Worm (Caenorhabditis elegans) whole organism, L2 larva: ENCODE measurements around the gene srt-14.
"Not testable (repeated sequence)": the region's sequence is repeated elsewhere in the genome, so short reads cannot be mapped to it uniquely, and the experiment has no call there.

Source experiments
- R02D3.7 ChIP-seq: fragments of 150-350 bp; optimal IDR thresholded peaks from 2 replicates; lab custom pipeline; 2014; ENCODE audit warnings: missing biosample characterization, missing genetic modification characterization
- Y55F3AM.14 ChIP-seq: fragments of 200-800 bp; sonication (Bioruptor generic); optimal IDR thresholded peaks from 2 replicates; lab custom pipeline; 2018; ENCODE audit warnings: mild to moderate bottlenecking, missing genetic modification characterization, missing compliant biosample characterization
- aly-2 ChIP-seq: fragments of 150-350 bp; optimal IDR thresholded peaks from 2 replicates; lab custom pipeline; 2014; ENCODE audit warnings: missing biosample characterization, missing genetic modification characterization
- ama-1 ChIP-seq: fragments of 150-350 bp; optimal IDR thresholded peaks from 2 replicates; lab custom pipeline; 2018; ENCODE audit warnings: inconsistent platforms
- blmp-1 ChIP-seq: sonication (generic microtip); optimal IDR thresholded peaks from 2 replicates; lab custom pipeline; 2017; ENCODE audit warnings: missing genetic modification characterization, mild to moderate bottlenecking, missing compliant biosample characterization, antibody characterized with exemption, moderate library complexity; ENCODE audit not compliant: insufficient read depth
- egl-27 ChIP-seq: sonication (generic microtip); optimal IDR thresholded peaks from 3 replicates; lab custom pipeline; 2017; ENCODE audit warnings: missing biosample characterization, missing genetic modification reagents, missing genetic modification characterization
- elt-3 ChIP-seq: sonication (generic microtip); optimal IDR thresholded peaks from 2 replicates; lab custom pipeline; 2017; ENCODE audit warnings: missing biosample characterization, missing genetic modification characterization
- fos-1 ChIP-seq: fragments of 150-350 bp; optimal IDR thresholded peaks from 2 replicates; lab custom pipeline; 2014; ENCODE audit warnings: missing biosample characterization, missing genetic modification characterization
- gmeb-1 ChIP-seq: fragments of 150-350 bp; optimal IDR thresholded peaks from 2 replicates; lab custom pipeline; 2014; ENCODE audit warnings: missing biosample characterization, missing genetic modification characterization
- lin-11 ChIP-seq: fragments of 150-350 bp; sonication (generic microtip); optimal IDR thresholded peaks from 2 replicates; lab custom pipeline; 2014; ENCODE audit warnings: missing biosample characterization, missing genetic modification characterization, inconsistent platforms, mixed read lengths
- lin-13 ChIP-seq: fragments of 150-350 bp; optimal IDR thresholded peaks from 2 replicates; lab custom pipeline; 2014; ENCODE audit warnings: missing biosample characterization, missing genetic modification reagents, missing genetic modification characterization
- lin-39 ChIP-seq: fragments of 150-350 bp; optimal IDR thresholded peaks from 2 replicates; lab custom pipeline; 2014; ENCODE audit warnings: missing biosample characterization, missing genetic modification reagents, missing genetic modification characterization
- lsy-2 ChIP-seq, 2 experiments: fragments of 150-350 bp in 1 of 2; sonication (generic microtip) in 1 of 2; optimal IDR thresholded peaks; 2 replicates each; lab custom pipeline; 2014 to 2017; ENCODE audit warnings: missing biosample characterization in 2 of 2, missing genetic modification characterization in 2 of 2
- mbf-1 ChIP-seq: sonication (generic microtip); optimal IDR thresholded peaks from 2 replicates; lab custom pipeline; 2017; ENCODE audit warnings: missing biosample characterization, missing genetic modification characterization
- mdl-1 ChIP-seq, 2 experiments: fragments of 150-350 bp in 1 of 2; sonication (generic microtip) in 1 of 2; optimal IDR thresholded peaks; 2 replicates each; lab custom pipeline; 2017; ENCODE audit warnings: missing biosample characterization in 2 of 2, missing genetic modification characterization in 2 of 2
- nhr-11 ChIP-seq: fragments of 150-350 bp; optimal IDR thresholded peaks from 2 replicates; lab custom pipeline; 2014; ENCODE audit warnings: missing biosample characterization, missing genetic modification characterization
- nhr-12 ChIP-seq: fragments of 150-350 bp; optimal IDR thresholded peaks from 2 replicates; lab custom pipeline; 2014; ENCODE audit warnings: missing biosample characterization, missing genetic modification characterization
- nhr-129 ChIP-seq: fragments of 150-350 bp; optimal IDR thresholded peaks from 2 replicates; lab custom pipeline; 2014; ENCODE audit warnings: missing biosample characterization, missing genetic modification characterization
- nhr-21 ChIP-seq: fragments of 150-350 bp; optimal IDR thresholded peaks from 2 replicates; lab custom pipeline; 2014; ENCODE audit warnings: missing biosample characterization, missing genetic modification characterization
- nhr-23 ChIP-seq: fragments of 150-350 bp; optimal IDR thresholded peaks from 2 replicates; lab custom pipeline; 2014; ENCODE audit warnings: missing biosample characterization, missing genetic modification reagents, missing genetic modification characterization
- nhr-237 ChIP-seq: fragments of 150-350 bp; optimal IDR thresholded peaks from 2 replicates; lab custom pipeline; 2014; ENCODE audit warnings: missing biosample characterization, missing genetic modification characterization
- nhr-77 ChIP-seq: fragments of 150-350 bp; optimal IDR thresholded peaks from 2 replicates; lab custom pipeline; 2014; ENCODE audit warnings: missing biosample characterization, missing genetic modification characterization
- peb-1 ChIP-seq: fragments of 150-350 bp; optimal IDR thresholded peaks from 2 replicates; lab custom pipeline; 2014; ENCODE audit warnings: missing biosample characterization, missing genetic modification characterization
- sem-4 ChIP-seq: fragments of 150-350 bp; optimal IDR thresholded peaks from 2 replicates; lab custom pipeline; 2014; ENCODE audit warnings: missing biosample characterization, missing genetic modification reagents, missing genetic modification characterization
- sma-9 ChIP-seq, 2 experiments: fragments of 150-350 bp in 1 of 2; sonication (generic microtip) in 1 of 2; optimal IDR thresholded peaks; 2 replicates each; lab custom pipeline; 2014 to 2016; ENCODE audit warnings: missing genetic modification characterization in 2 of 2, mild to moderate bottlenecking in 1 of 2, missing biosample characterization in 1 of 2, missing compliant biosample characterization in 1 of 2, missing genetic modification reagents in 1 of 2, moderate library complexity in 1 of 2
- snpc-4 ChIP-seq: fragments of 150-350 bp; optimal IDR thresholded peaks from 2 replicates; lab custom pipeline; 2014; ENCODE audit warnings: missing biosample characterization, missing genetic modification characterization
- unc-39 ChIP-seq: fragments of 150-350 bp; optimal IDR thresholded peaks from 2 replicates; lab custom pipeline; 2014; ENCODE audit warnings: missing biosample characterization, missing genetic modification characterization
- unc-55 ChIP-seq: fragments of 150-350 bp; sonication (generic microtip); optimal IDR thresholded peaks from 3 replicates; lab custom pipeline; 2014; ENCODE audit warnings: missing biosample characterization, missing genetic modification reagents, missing genetic modification characterization

The srt-14 gene

DNA sequence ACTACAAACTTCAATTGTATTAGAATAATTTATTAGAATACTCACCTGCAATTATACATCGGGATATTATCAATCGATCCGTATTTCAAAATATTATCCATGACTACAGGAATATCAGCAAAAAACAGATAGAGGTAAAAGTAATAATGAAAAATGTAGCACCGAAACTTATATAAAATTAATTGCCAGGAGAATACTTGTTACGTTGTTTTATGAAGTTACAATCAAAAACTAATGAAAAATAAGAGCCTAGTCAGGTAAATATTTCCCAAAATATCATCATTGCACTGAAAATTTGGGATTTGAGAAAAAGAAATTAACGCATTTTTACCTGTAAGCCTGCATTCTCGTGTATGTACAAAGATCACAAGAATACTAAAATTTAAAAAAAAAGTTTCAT lies 14.9 kb upstream of the srt-14 start, which contains the start of gene srt-38:
Gene srt-38, minus strand, starts transcription at position 101 of the 400 bp plus-strand sequence.
- TF ChIP-seq lin-13; nhr-23 (tag; lab: Kevin White, UChicago); unc-55 (GFP tag; lab: Kevin White, UChicago): not testable (repeated sequence)

DNA sequence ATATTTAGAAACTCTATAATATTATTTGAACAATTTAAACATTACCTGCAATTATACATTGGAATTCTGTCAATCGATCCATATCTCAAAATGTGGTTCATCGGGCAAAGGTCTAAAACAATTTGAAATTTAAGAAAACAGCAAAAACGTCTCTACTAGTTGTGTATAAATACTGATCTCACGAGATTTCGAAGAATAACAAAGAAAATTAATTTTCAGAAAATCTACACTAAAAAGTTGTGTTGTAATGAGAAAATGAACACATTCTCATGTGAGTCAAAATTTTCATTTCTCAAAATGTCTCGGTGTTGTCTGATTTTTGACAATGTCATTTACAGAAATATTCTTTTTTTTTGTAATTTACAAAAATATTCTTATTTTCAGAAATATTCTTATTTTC lies 11.8 kb upstream of the srt-14 start, which contains the start of gene srt-36:
Gene srt-36, minus strand, starts transcription at position 101 of the 400 bp plus-strand sequence.
- not testable (repeated sequence) for TF ChIP-seq egl-27; aly-2; sma-9 (GFP tag; optimal IDR thresholded peaks at IDR 0.05; lab: Kevin White, UChicago); sma-9 (tag; optimal IDR thresholded peaks at IDR 0.05; lab: Kevin White, UChicago)

ce11 chrV:4264516-4264915 lies 8.1 kb upstream of the srt-14 start, which contains the start of gene srt-35:
Gene srt-35 (minus strand): TSS chrV:4264616.
- TF ChIP-seq lin-13, result no peak
- TF ChIP-seq elt-3, result no peak
- TF ChIP-seq unc-39, result no peak
- no peak for TF ChIP-seq nhr-23 (tag; lab: Kevin White, UChicago)
- TF ChIP-seq mbf-1 (tag; lab: Kevin White, UChicago), result no peak
- TF ChIP-seq lin-39, result no peak
- no peak for TF ChIP-seq fos-1 (tag; lab: Kevin White, UChicago)
- TF ChIP-seq nhr-129 (tag; lab: Kevin White, UChicago), result no peak
- TF ChIP-seq, all 48 proteins: peak for 0

DNA sequence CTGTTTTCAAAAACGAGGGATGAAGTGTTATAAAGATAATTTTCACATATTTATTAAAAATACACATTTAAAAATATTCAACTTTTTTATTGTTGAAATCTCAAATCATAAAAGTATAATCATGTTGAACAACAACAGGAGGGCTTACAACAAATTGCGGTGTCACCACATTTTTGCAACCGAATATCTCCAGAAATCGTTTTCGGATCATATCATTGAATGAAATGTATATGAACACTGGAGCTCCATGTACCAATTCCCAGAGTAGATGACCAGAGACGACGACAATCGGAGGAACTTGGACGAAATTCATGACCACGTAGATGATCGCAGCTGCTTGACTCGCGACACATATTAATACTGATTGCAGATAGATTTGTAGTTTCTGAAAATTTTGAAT lies 5.0 kb upstream of the srt-14 start:
- no peak for TF ChIP-seq sma-9 (GFP tag; optimal IDR thresholded peaks at IDR 0.05; lab: Kevin White, UChicago)
- TF ChIP-seq sma-9 (tag; optimal IDR thresholded peaks at IDR 0.05; lab: Kevin White, UChicago), result no peak
- TF ChIP-seq R02D3.7 (tag; lab: Kevin White, UChicago), result no peak
- TF ChIP-seq lin-39, result no peak
- no peak for TF ChIP-seq nhr-129 (tag; lab: Kevin White, UChicago)
- TF ChIP-seq nhr-237 (tag; lab: Kevin White, UChicago), result no peak
- TF ChIP-seq peb-1 (tag; lab: Kevin White, UChicago), result no peak
- no peak for TF ChIP-seq sem-4
- TF ChIP-seq lin-11, result no peak
- no peak for TF ChIP-seq lsy-2 (tag; optimal IDR thresholded peaks at IDR 0.05; lab: Kevin White, UChicago)
- no peak for TF ChIP-seq unc-55 (GFP tag; lab: Kevin White, UChicago)
- TF ChIP-seq blmp-1 (tag; lab: Kevin White, UChicago), result no peak
- TF ChIP-seq nhr-11, result no peak
- no peak for TF ChIP-seq mdl-1 (tag; optimal IDR thresholded peaks at IDR 0.05; lab: Kevin White, UChicago)

- no peak for TF ChIP-seq unc-39
Measured at ce11 chrV:4260090-4260489, 3.7 kb upstream of the srt-14 start, which contains the start of gene srt-3. Gene srt-3 (minus strand): TSS chrV:4260190.

- TF ChIP-seq ama-1 (lab: Kevin White, UChicago), result no peak
Measured at ce11 chrV:4250047-4250446, 6.3 kb downstream of the srt-14 start, which contains the start of gene srt-13. Gene srt-13 (minus strand): TSS chrV:4250147.

ce11 chrV:4248359-4248758 lies 8.0 kb downstream of the srt-14 start:
- TF ChIP-seq Y55F3AM.14 (GFP tag; lab: Kevin White, UChicago) (no peak), snpc-4 (tag; lab: Kevin White, UChicago) (no peak), nhr-21 (tag; lab: Kevin White, UChicago) (no peak), peb-1 (tag; lab: Kevin White, UChicago) (no peak), fos-1 (tag; lab: Kevin White, UChicago) (no peak), mdl-1 (tag; optimal IDR thresholded peaks at IDR 0.05; lab: Kevin White, UChicago) (no peak), nhr-12 (tag; lab: Kevin White, UChicago) (no peak), egl-27 (no peak), nhr-77 (tag; lab: Kevin White, UChicago) (no peak), gmeb-1 (tag; lab: Kevin White, UChicago) (no peak)
